Worm (Caenorhabditis elegans): ENCODE results near the gene pos-1.

DNA sequence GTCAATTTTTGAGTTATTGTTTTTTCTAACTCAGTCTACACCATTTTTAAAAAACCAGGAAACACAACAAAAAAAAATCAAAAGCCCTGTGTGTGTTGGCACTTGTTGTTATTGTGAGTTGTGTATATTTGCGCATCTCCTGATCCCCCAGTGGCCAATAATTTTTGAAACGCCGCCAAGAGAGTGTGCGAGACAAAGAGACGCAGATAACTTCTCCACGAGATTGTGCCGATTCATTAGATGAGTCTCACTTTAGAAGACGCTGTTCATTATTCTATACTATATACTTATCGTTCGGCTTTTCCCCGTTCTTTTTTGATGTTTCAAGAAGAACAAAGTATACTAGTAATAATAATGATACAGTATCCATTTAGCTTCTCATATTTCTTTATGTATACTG lies 36.8 kb downstream of the pos-1 start:
- TF ChIP-seq lag-1 (GFP tag; IDR thresholded peaks at IDR 0.05) (no peak), ZK185.1 (tag; optimal IDR thresholded peaks at IDR 0.05; ENCODE audit: poor library complexity, severe bottlenecking) (no peak)

Data from whole organism, young adult.